Worm (Caenorhabditis elegans) whole organism, young adult: Measurements from ENCODE around the gene sec-15.

Experiments used
- F10E7.11 ChIP-seq: sonication (generic microtip); optimal IDR thresholded peaks from 2 replicates; lab custom pipeline; 2017; ENCODE audit warnings: mild to moderate bottlenecking, missing genetic modification characterization, moderate library complexity, missing compliant biosample characterization
- F57A8.1 ChIP-seq: fragments of 200-800 bp; sonication (Bioruptor generic); optimal IDR thresholded peaks from 2 replicates; lab custom pipeline; 2018; ENCODE audit warnings: mild to moderate bottlenecking, missing genetic modification characterization, moderate library complexity, missing compliant biosample characterization
- F57C9.4 ChIP-seq: sonication (generic microtip); optimal IDR thresholded peaks from 2 replicates; lab custom pipeline; 2017; ENCODE audit warnings: mild to moderate bottlenecking, missing genetic modification characterization, missing compliant biosample characterization
- Y53G8AR.9 ChIP-seq: fragments of 200-800 bp; sonication (Bioruptor generic); conservative IDR thresholded peaks from 2 replicates; pipeline ENCODE4 v1.3.6; 2022; ENCODE audit warnings: missing genetic modification reagents, missing genetic modification characterization, missing compliant biosample characterization
- ama-1 ChIP-seq, 3 experiments: fragments of 150-350 bp in 1 of 3; sonication (generic microtip) in 2 of 3; optimal IDR thresholded peaks; 2 replicates each; lab custom pipeline; 2014 to 2018; ENCODE audit warnings: missing biosample characterization in 2 of 3, missing genetic modification characterization in 2 of 3, missing genetic modification reagents in 2 of 3
- aptf-2 ChIP-seq: fragments of 200-800 bp; sonication (Bioruptor generic); conservative IDR thresholded peaks from 2 replicates; pipeline ENCODE4 v1.3.6; 2022; ENCODE audit warnings: missing genetic modification reagents, missing genetic modification characterization, missing compliant biosample characterization
- atf-7 ChIP-seq: sonication (generic microtip); optimal IDR thresholded peaks from 2 replicates; lab custom pipeline; 2017; ENCODE audit warnings: mild to moderate bottlenecking, missing genetic modification characterization, missing compliant biosample characterization
- attf-3 ChIP-seq: fragments of 200-800 bp; sonication (Bioruptor generic); conservative IDR thresholded peaks from 2 replicates; pipeline ENCODE4 v1.3.6; 2022; ENCODE audit warnings: missing genetic modification reagents, missing genetic modification characterization, missing compliant biosample characterization
- attf-6 ChIP-seq: fragments of 200-800 bp; sonication (Bioruptor generic); IDR thresholded peaks from 2 replicates; pipeline ENCODE4 v1.3.6; 2022; ENCODE audit warnings: missing genetic modification reagents, missing genetic modification characterization, missing compliant biosample characterization
- bed-1 ChIP-seq: fragments of 200-800 bp; sonication (Bioruptor generic); IDR thresholded peaks from 2 replicates; pipeline ENCODE4 v1.3.6; 2022; ENCODE audit warnings: missing genetic modification reagents, missing genetic modification characterization, missing compliant biosample characterization
- bed-2 ChIP-seq: fragments of 200-800 bp; sonication (Bioruptor generic); IDR thresholded peaks from 2 replicates; pipeline ENCODE4 v1.3.6; 2022; ENCODE audit warnings: missing genetic modification reagents, missing genetic modification characterization, missing compliant biosample characterization
- cebp-1 ChIP-seq, 2 experiments: fragments of 200-800 bp in 1 of 2; sonication (Bioruptor generic) in 1 of 2; sonication (generic microtip) in 1 of 2; IDR thresholded peaks in 1 of 2; optimal IDR thresholded peaks in 1 of 2; 2 replicates each; pipeline versions ENCODE4 v1.3.6 to Lab custom; 2017 to 2022; ENCODE audit warnings: missing compliant biosample characterization in 2 of 2, missing genetic modification characterization in 2 of 2, mild to moderate bottlenecking in 1 of 2, missing genetic modification reagents in 1 of 2, moderate library complexity in 1 of 2
- ceh-58 ChIP-seq: fragments of 200-800 bp; sonication (Bioruptor generic); IDR thresholded peaks from 2 replicates; pipeline ENCODE4 v1.3.6; 2022; ENCODE audit warnings: missing genetic modification characterization, missing compliant biosample characterization
- ceh-79 ChIP-seq: sonication (generic microtip); optimal IDR thresholded peaks from 2 replicates; lab custom pipeline; 2017; ENCODE audit warnings: mild to moderate bottlenecking, missing genetic modification characterization, missing compliant biosample characterization
- chd-7 ChIP-seq: sonication (generic microtip); optimal IDR thresholded peaks from 2 replicates; lab custom pipeline; 2016; ENCODE audit warnings: mild to moderate bottlenecking, missing genetic modification characterization, moderate library complexity, missing compliant biosample characterization
- egl-44 ChIP-seq: fragments of 200-800 bp; sonication (Bioruptor generic); IDR thresholded peaks from 2 replicates; pipeline ENCODE4 v1.3.6; 2022; ENCODE audit warnings: missing genetic modification reagents, missing genetic modification characterization, missing compliant biosample characterization
- egrh-3 ChIP-seq: fragments of 200-800 bp; sonication (Bioruptor generic); IDR thresholded peaks from 2 replicates; pipeline ENCODE4 v1.3.6; 2022; ENCODE audit warnings: missing genetic modification reagents, missing genetic modification characterization, missing compliant biosample characterization
- ets-4 ChIP-seq: fragments of 200-800 bp; sonication (Bioruptor generic); optimal IDR thresholded peaks from 2 replicates; lab custom pipeline; 2018; ENCODE audit warnings: mild to moderate bottlenecking, missing genetic modification characterization, missing compliant biosample characterization
- hlh-12 ChIP-seq: sonication (generic microtip); optimal IDR thresholded peaks from 2 replicates; lab custom pipeline; 2016; ENCODE audit warnings: missing genetic modification characterization, missing compliant biosample characterization
- hmg-1.2 ChIP-seq: fragments of 200-800 bp; sonication (Bioruptor generic); IDR thresholded peaks from 2 replicates; pipeline ENCODE4 v1.3.6; 2022; ENCODE audit warnings: missing genetic modification reagents, missing genetic modification characterization, missing compliant biosample characterization
- hmg-20 ChIP-seq: fragments of 200-800 bp; sonication (Bioruptor generic); IDR thresholded peaks from 2 replicates; pipeline ENCODE4 v1.3.6; 2022; ENCODE audit warnings: missing genetic modification reagents, missing genetic modification characterization, missing compliant biosample characterization
- hrde-1 ChIP-seq: sonication (generic microtip); optimal IDR thresholded peaks from 2 replicates; lab custom pipeline; 2016; ENCODE audit warnings: missing genetic modification characterization, mild to moderate bottlenecking, missing compliant biosample characterization, moderate library complexity, missing genotype, missing genetic modification reagents, borderline replicate concordance
- let-607 ChIP-seq, 2 experiments: fragments of 200-800 bp in 1 of 2; sonication (Bioruptor generic) in 1 of 2; sonication (generic microtip) in 1 of 2; optimal IDR thresholded peaks; 2 replicates each; lab custom pipeline; 2016 to 2018; ENCODE audit warnings: mild to moderate bottlenecking in 2 of 2, missing compliant biosample characterization in 2 of 2, missing genetic modification characterization in 2 of 2, moderate library complexity in 2 of 2, missing genotype in 1 of 2
- lin-40 ChIP-seq: sonication (generic microtip); optimal IDR thresholded peaks from 2 replicates; lab custom pipeline; 2016; ENCODE audit warnings: missing genetic modification characterization, mild to moderate bottlenecking, missing compliant biosample characterization, missing genotype, missing genetic modification reagents
- madf-3 ChIP-seq: fragments of 200-800 bp; sonication (Bioruptor generic); IDR thresholded peaks from 2 replicates; pipeline ENCODE4 v1.3.6; 2022; ENCODE audit warnings: missing genetic modification reagents, missing genetic modification characterization, missing compliant biosample characterization
- madf-6 ChIP-seq: fragments of 200-800 bp; sonication (Bioruptor generic); IDR thresholded peaks from 2 replicates; pipeline ENCODE4 v1.3.6; 2022; ENCODE audit warnings: missing genetic modification reagents, missing genetic modification characterization, missing compliant biosample characterization
- nhr-120 ChIP-seq: fragments of 200-800 bp; sonication (Bioruptor generic); IDR thresholded peaks from 2 replicates; pipeline ENCODE4 v1.3.6; 2022; ENCODE audit warnings: missing genetic modification characterization, missing compliant biosample characterization
- nhr-27 ChIP-seq: fragments of 200-800 bp; sonication (Bioruptor generic); optimal IDR thresholded peaks from 2 replicates; lab custom pipeline; 2018; ENCODE audit warnings: mild to moderate bottlenecking, missing genetic modification characterization, moderate library complexity, missing compliant biosample characterization
- nhr-80 ChIP-seq: sonication (generic microtip); optimal IDR thresholded peaks from 2 replicates; lab custom pipeline; 2016; ENCODE audit warnings: missing genetic modification characterization, missing compliant biosample characterization
- nhr-90 ChIP-seq: sonication (generic microtip); optimal IDR thresholded peaks from 2 replicates; lab custom pipeline; 2016; ENCODE audit warnings: missing genotype, mild to moderate bottlenecking, missing genetic modification characterization, missing compliant biosample characterization
- pha-4 ChIP-seq: fragments of 150-350 bp; sonication (generic microtip); optimal IDR thresholded peaks from 2 replicates; lab custom pipeline; 2014; ENCODE audit warnings: missing biosample characterization, missing genetic modification reagents, missing genetic modification characterization
- rcor-1 ChIP-seq: fragments of 200-800 bp; sonication (Bioruptor generic); IDR thresholded peaks from 2 replicates; pipeline ENCODE4 v1.3.6; 2022; ENCODE audit warnings: missing genetic modification reagents, missing genetic modification characterization, missing compliant biosample characterization
- snpc-4 ChIP-seq, 5 experiments: fragments of 150-350 bp in 1 of 5; sonication (generic microtip) in 4 of 5; optimal IDR thresholded peaks; 2 replicates each; lab custom pipeline; 2014 to 2018; ENCODE audit warnings: missing genetic modification characterization in 5 of 5, missing biosample characterization in 3 of 5, antibody characterized with exemption in 2 of 5, mild to moderate bottlenecking in 2 of 5, missing compliant biosample characterization in 2 of 5, missing genotype in 2 of 5, moderate library complexity in 2 of 5, missing genetic modification reagents in 1 of 5
- somi-1 ChIP-seq: fragments of 200-800 bp; sonication (Bioruptor generic); optimal IDR thresholded peaks from 2 replicates; lab custom pipeline; 2018; ENCODE audit warnings: mild to moderate bottlenecking, missing genetic modification characterization, missing compliant biosample characterization
- sptf-2 ChIP-seq: fragments of 200-800 bp; sonication (Bioruptor generic); optimal IDR thresholded peaks from 2 replicates; lab custom pipeline; 2018; ENCODE audit warnings: mild to moderate bottlenecking, missing genetic modification characterization, missing compliant biosample characterization
- tlf-1 ChIP-seq: fragments of 200-800 bp; sonication (Bioruptor generic); optimal IDR thresholded peaks from 2 replicates; lab custom pipeline; 2018; ENCODE audit warnings: mild to moderate bottlenecking, missing genetic modification characterization, missing compliant biosample characterization
- xnd-1 ChIP-seq: sonication (generic microtip); optimal IDR thresholded peaks from 2 replicates; lab custom pipeline; 2016; ENCODE audit warnings: missing genotype, missing genetic modification reagents, missing genetic modification characterization, missing compliant biosample characterization
- ztf-6 ChIP-seq: fragments of 200-800 bp; sonication (Bioruptor generic); IDR thresholded peaks from 2 replicates; pipeline ENCODE4 v1.3.6; 2022; ENCODE audit warnings: missing genetic modification reagents, missing genetic modification characterization, missing compliant biosample characterization

The sec-15 gene

DNA sequence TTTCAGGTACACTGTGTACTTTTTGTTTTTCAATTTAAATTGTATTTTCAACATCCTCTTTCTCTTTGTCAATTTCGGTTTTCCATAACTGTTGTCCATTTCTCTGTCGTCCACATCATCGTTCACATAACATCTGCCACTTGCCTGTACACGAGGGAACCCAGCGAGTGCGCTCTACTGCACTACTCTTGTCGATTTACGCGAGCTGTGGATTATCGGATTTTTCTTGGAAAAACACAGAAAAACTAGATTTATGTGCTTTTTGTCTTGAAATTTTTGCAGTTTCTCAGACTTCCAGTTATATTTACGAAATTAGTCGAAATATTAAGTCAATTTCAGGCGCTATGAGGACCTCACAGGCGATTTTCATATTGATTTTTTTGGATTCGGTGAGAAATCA lies 43.7 kb downstream of the sec-15 start, which contains the start of gene chup-1 (continued):
- no peak for TF ChIP-seq F10E7.11
- TF ChIP-seq ceh-79 = no peak
- TF ChIP-seq let-607 (tag; optimal IDR thresholded peaks at IDR 0.05; lab: Kevin White, UChicago) = no peak
- no peak for TF ChIP-seq xnd-1 (tag; lab: Kevin White, UChicago)

DNA sequence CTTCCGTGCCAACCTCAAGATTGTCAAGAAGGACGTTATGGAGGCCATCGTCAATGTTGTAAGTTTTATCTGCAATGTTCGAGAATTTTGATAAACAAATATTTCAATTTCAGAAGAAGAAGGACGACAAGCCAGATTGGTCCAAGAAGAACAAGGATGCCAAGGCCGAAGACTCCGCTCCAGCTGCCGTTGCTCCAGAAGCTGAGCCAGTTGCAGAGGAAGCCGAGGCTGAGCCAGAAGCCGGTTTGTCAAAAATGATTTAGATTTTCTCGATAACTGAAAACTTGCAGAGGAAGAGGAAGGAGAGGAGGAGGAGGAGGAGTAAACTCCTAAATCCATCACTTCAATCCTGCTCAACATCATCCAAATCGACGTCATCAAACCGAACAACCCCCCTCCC lies 45.4 kb downstream of the sec-15 start:
- TF ChIP-seq let-607 (tag; optimal IDR thresholded peaks at IDR 0.05; lab: Kevin White, UChicago) = no peak
- TF ChIP-seq bed-2 = no peak
- no peak for TF ChIP-seq hmg-20 (GFP tag; lab: Robert Waterston, UW)
- no peak for TF ChIP-seq tlf-1 (GFP tag; lab: Kevin White, UChicago)
- TF ChIP-seq hlh-12 (tag; lab: Kevin White, UChicago) = no peak
- TF ChIP-seq egl-44 (GFP tag; lab: Robert Waterston, UW) = no peak
- no peak for TF ChIP-seq madf-6 (GFP tag; lab: Robert Waterston, UW)
- no peak for TF ChIP-seq hrde-1
- TF ChIP-seq madf-3 = no peak
- no peak for TF ChIP-seq attf-3 (GFP tag; lab: Robert Waterston, UW)

DNA sequence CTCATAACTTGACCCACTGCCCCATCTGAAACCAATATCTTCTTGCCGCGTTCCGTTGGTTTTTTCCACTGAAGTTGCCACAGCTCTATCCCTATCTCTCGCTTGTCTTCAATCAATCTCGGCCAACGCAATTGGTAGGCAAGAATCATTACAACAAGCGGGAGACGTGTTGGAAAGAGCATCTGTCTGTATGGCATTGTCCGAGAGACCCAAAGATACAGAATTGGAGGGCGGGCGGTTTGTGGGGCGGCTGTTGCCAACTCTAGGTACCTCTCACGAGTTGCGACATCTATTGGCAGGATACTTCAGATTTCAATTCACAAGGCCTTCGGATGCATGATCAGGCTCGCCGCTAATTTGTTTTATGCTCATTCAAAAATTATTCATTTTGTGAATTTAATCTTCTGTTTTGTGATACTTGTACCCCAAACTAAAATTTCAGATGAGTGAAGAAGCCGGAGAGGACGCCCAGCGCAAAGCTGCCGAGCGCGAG lies 46.5 kb downstream of the sec-15 start, which contains the start of gene unc-27:
Gene unc-27, plus strand, starts transcription at position 443 of the 493 bp plus-strand sequence.
- TF ChIP-seq sptf-2 (no peak), nhr-120 (GFP tag; lab: Robert Waterston, UW) (no peak), ets-4 (GFP tag; lab: Kevin White, UChicago) (no peak)
- TF ChIP-seq, all 124 proteins: peak for 0

DNA sequence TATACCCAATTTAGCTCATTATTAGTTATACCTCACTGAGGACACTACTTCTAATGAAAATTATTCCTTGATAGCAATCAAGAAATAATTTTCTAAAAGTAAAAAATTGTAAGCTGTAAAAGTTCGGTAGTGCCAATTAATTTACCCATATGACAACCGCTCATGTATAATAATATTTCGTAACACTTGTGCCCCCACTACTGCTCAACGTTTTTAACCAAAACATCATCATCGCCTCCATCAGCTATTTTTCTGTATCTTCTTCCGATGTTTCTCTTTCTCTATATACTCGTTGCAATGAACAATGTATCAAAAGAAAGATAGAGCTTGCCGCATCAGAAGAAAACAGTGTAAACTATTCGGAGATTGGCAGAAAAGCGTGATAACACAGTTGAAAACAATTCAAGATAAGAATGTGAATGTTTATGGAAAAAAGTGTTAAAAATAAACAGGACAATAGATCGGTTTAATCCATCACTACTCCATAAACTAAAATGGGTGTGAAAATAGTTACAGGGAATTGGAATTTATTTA lies 47.8 kb downstream of the sec-15 start:
- TF ChIP-seq nhr-27 (tag; lab: Kevin White, UChicago) (no peak), lin-40 (peak; percentile 14), rcor-1 (no peak), ama-1 (optimal IDR thresholded peaks at IDR 0.05; lab: Kevin White, UChicago) (no peak), ama-1 (GFP tag; optimal IDR thresholded peaks at IDR 0.05; lab: Kevin White, UChicago) (no peak), Y53G8AR.9 (GFP tag; lab: Robert Waterston, UW) (no peak), pha-4 (tag; lab: Kevin White, UChicago) (no peak), F57A8.1 (GFP tag; lab: Kevin White, UChicago) (no peak), ets-4 (GFP tag; lab: Kevin White, UChicago) (no peak), snpc-4 (GFP tag; optimal IDR thresholded peaks at IDR 0.05; lab: Kevin White, UChicago) (no peak), snpc-4 (tag; optimal IDR thresholded peaks at IDR 0.05; lab: Kevin White, UChicago) (no peak), somi-1 (GFP tag; lab: Kevin White, UChicago) (no peak), aptf-2 (no peak), chd-7 (tag; lab: Kevin White, UChicago) (no peak), ceh-58 (GFP tag; lab: Robert Waterston, UW) (no peak), cebp-1 (GFP tag; IDR thresholded peaks at IDR 0.05; lab: Robert Waterston, UW) (peak; percentile 65), cebp-1 (tag; optimal IDR thresholded peaks at IDR 0.05; lab: Kevin White, UChicago) (peak; percentile 70), ztf-6 (no peak), attf-6 (no peak), hmg-1.2 (GFP tag; lab: Robert Waterston, UW) (no peak), nhr-80 (tag; lab: Kevin White, UChicago) (peak; percentile 15), hmg-20 (GFP tag; lab: Robert Waterston, UW) (no peak), let-607 (tag; optimal IDR thresholded peaks at IDR 0.05; lab: Kevin White, UChicago) (no peak), F57C9.4 (no peak), bed-1 (GFP tag; lab: Robert Waterston, UW) (no peak), atf-7 (tag; lab: Kevin White, UChicago) (no peak), egrh-3 (GFP tag; lab: Robert Waterston, UW) (no peak), xnd-1 (tag; lab: Kevin White, UChicago) (no peak), nhr-90 (tag; lab: Kevin White, UChicago) (no peak)
